Fruit fly (Drosophila melanogaster) whole organism, embryonic: ENCODE measurements around the gene CG8765.

Experiments
- Blimp-1 ChIP-seq: fragments of 200-800 bp; sonication (Bioruptor generic); optimal IDR thresholded peaks from 3 replicates; lab custom pipeline; 2018; ENCODE audit warnings: missing biosample characterization, missing genetic modification characterization, mild to moderate bottlenecking, moderate library complexity, missing genetic modification reagents
- CG10267 ChIP-seq: fragments of 200-800 bp; sonication (Bioruptor generic); optimal IDR thresholded peaks from 2 replicates; lab custom pipeline; 2018; ENCODE audit warnings: missing biosample characterization, mild to moderate bottlenecking, missing genetic modification characterization, moderate library complexity
- CG10543 ChIP-seq: fragments of 200-800 bp; sonication (Bioruptor generic); optimal IDR thresholded peaks from 3 replicates; lab custom pipeline; 2017; ENCODE audit warnings: missing biosample characterization, mild to moderate bottlenecking, missing genetic modification characterization, moderate library complexity
- CG11560 ChIP-seq: fragments of 200-800 bp; sonication (Bioruptor generic); IDR thresholded peaks from 3 replicates; pipeline ENCODE4 v1.3.6; 2022; ENCODE audit warnings: missing biosample characterization, missing genetic modification characterization
- CG12659 ChIP-seq: fragments of 200-800 bp; sonication (Bioruptor generic); optimal IDR thresholded peaks from 3 replicates; lab custom pipeline; 2017; ENCODE audit warnings: mild to moderate bottlenecking, missing biosample characterization, missing genetic modification reagents, missing genetic modification characterization
- CG13775 ChIP-seq: fragments of 200-800 bp; sonication (Bioruptor generic); optimal IDR thresholded peaks from 3 replicates; lab custom pipeline; 2017; ENCODE audit warnings: missing biosample characterization, mild to moderate bottlenecking, missing genetic modification characterization
- CG15011 ChIP-seq: fragments of 200-800 bp; sonication (Bioruptor generic); optimal IDR thresholded peaks from 3 replicates; lab custom pipeline; 2018; ENCODE audit warnings: missing biosample characterization, mild to moderate bottlenecking, missing genetic modification characterization
- CG15073 ChIP-seq: fragments of 200-800 bp; sonication (Bioruptor generic); optimal IDR thresholded peaks from 2 replicates; lab custom pipeline; 2016; ENCODE audit warnings: missing biosample characterization, missing genetic modification characterization
- CG15479 ChIP-seq: fragments of 200-800 bp; sonication (Bioruptor generic); optimal IDR thresholded peaks from 3 replicates; lab custom pipeline; 2019; ENCODE audit warnings: missing biosample characterization, mild to moderate bottlenecking, missing genetic modification characterization, moderate library complexity
- CG17829 ChIP-seq: fragments of 200-800 bp; optimal IDR thresholded peaks from 2 replicates; lab custom pipeline; 2019; ENCODE audit warnings: missing biosample characterization, mild to moderate bottlenecking, missing genetic modification characterization, moderate library complexity
- CG18476 ChIP-seq: fragments of 200-800 bp; sonication (Bioruptor generic); optimal IDR thresholded peaks from 2 replicates; lab custom pipeline; 2016; ENCODE audit warnings: missing biosample characterization, mild to moderate bottlenecking, missing genetic modification characterization
- CG30403 ChIP-seq: fragments of 200-800 bp; sonication (Bioruptor generic); optimal IDR thresholded peaks from 3 replicates; lab custom pipeline; 2016; ENCODE audit warnings: missing biosample characterization, missing genetic modification characterization
- CG31441 ChIP-seq: fragments of 200-800 bp; sonication (Bioruptor generic); IDR thresholded peaks from 2 replicates; pipeline ENCODE4 v1.3.6; 2022; ENCODE audit warnings: missing biosample characterization, missing genetic modification characterization
- CG32532 ChIP-seq: fragments of 200-800 bp; sonication (Bioruptor generic); IDR thresholded peaks from 2 replicates; pipeline ENCODE4 v1.3.6; 2022; ENCODE audit warnings: missing biosample characterization, missing genetic modification characterization
- CG4707 ChIP-seq: fragments of 200-800 bp; sonication (Bioruptor generic); optimal IDR thresholded peaks from 2 replicates; lab custom pipeline; 2018; ENCODE audit warnings: missing biosample characterization, mild to moderate bottlenecking, missing genetic modification characterization, moderate library complexity
- CG7357 ChIP-seq: fragments of 200-800 bp; sonication (Bioruptor generic); IDR thresholded peaks from 3 replicates; pipeline ENCODE4 v1.3.6; 2022; ENCODE audit warnings: missing biosample characterization, missing genetic modification characterization
- CG8765 ChIP-seq: fragments of 200-800 bp; sonication (Bioruptor generic); IDR thresholded peaks from 2 replicates; pipeline ENCODE4 v1.3.6; 2022; ENCODE audit warnings: missing biosample characterization, missing genetic modification characterization
- CG9609 ChIP-seq: fragments of 200-800 bp; sonication (Bioruptor generic); optimal IDR thresholded peaks from 3 replicates; lab custom pipeline; 2016; ENCODE audit warnings: missing biosample characterization, missing genetic modification characterization
- CG9727 ChIP-seq: fragments of 200-800 bp; sonication (Bioruptor generic); optimal IDR thresholded peaks from 3 replicates; lab custom pipeline; 2017; ENCODE audit warnings: missing biosample characterization, mild to moderate bottlenecking, missing genetic modification characterization
- Dp ChIP-seq: fragments of 200-800 bp; sonication (Bioruptor generic); optimal IDR thresholded peaks from 2 replicates; lab custom pipeline; 2018; ENCODE audit warnings: missing biosample characterization, mild to moderate bottlenecking, missing genetic modification characterization, moderate library complexity
- Drgx ChIP-seq: fragments of 200-800 bp; sonication (Bioruptor generic); IDR thresholded peaks from 2 replicates; pipeline ENCODE4 v1.3.6; 2022; ENCODE audit warnings: missing biosample characterization, missing genetic modification characterization
- Eip74EF ChIP-seq, 2 experiments: fragments of 200-800 bp in 1 of 2; fragments of >200 bp in 1 of 2; sonication (Bioruptor generic) in 1 of 2; optimal IDR thresholded peaks; 2 replicates each; lab custom pipeline; 2017 to 2019; ENCODE audit warnings: missing biosample characterization in 2 of 2, missing genetic modification characterization in 2 of 2, mild to moderate bottlenecking in 1 of 2, moderate library complexity in 1 of 2
- Elba2 ChIP-seq: fragments of 200-800 bp; sonication (Bioruptor generic); optimal IDR thresholded peaks from 3 replicates; lab custom pipeline; 2016; ENCODE audit warnings: missing biosample characterization, missing genetic modification characterization
- Fer1 ChIP-seq: fragments of 200-800 bp; sonication (Bioruptor generic); optimal IDR thresholded peaks from 2 replicates; lab custom pipeline; 2017; ENCODE audit warnings: missing biosample characterization, mild to moderate bottlenecking, missing genetic modification characterization
- GATAe ChIP-seq: fragments of 200-800 bp; sonication (Bioruptor generic); conservative IDR thresholded peaks from 2 replicates; pipeline ENCODE4 v1.3.6; 2022; ENCODE audit warnings: missing biosample characterization, missing genetic modification characterization
- Hr51 ChIP-seq, 2 experiments: fragments of 200-800 bp; sonication (Bioruptor generic); optimal IDR thresholded peaks; 2 replicates in 1 of 2; 3 replicates in 1 of 2; lab custom pipeline; 2016 to 2018; ENCODE audit warnings: missing biosample characterization in 2 of 2, missing genetic modification characterization in 2 of 2, mild to moderate bottlenecking in 1 of 2, moderate library complexity in 1 of 2
- Meics ChIP-seq: fragments of 200-800 bp; sonication (Bioruptor generic); optimal IDR thresholded peaks from 2 replicates; lab custom pipeline; 2017; ENCODE audit warnings: missing biosample characterization, mild to moderate bottlenecking, missing genetic modification characterization
- Xbp1 ChIP-seq: fragments of 200-800 bp; sonication (Bioruptor generic); optimal IDR thresholded peaks from 3 replicates; lab custom pipeline; 2016; ENCODE audit warnings: missing biosample characterization, mild to moderate bottlenecking, missing genetic modification characterization
- ac ChIP-seq: fragments of 200-800 bp; sonication (Bioruptor generic); optimal IDR thresholded peaks from 3 replicates; lab custom pipeline; 2017; ENCODE audit warnings: missing biosample characterization, mild to moderate bottlenecking, missing genetic modification characterization
- az2 ChIP-seq: fragments of 200-800 bp; sonication (Bioruptor generic); optimal IDR thresholded peaks from 3 replicates; lab custom pipeline; 2016; ENCODE audit warnings: missing biosample characterization, missing genetic modification characterization
- cas ChIP-seq: fragments of 200-800 bp; sonication (Bioruptor generic); IDR thresholded peaks from 2 replicates; pipeline ENCODE4 v1.3.6; 2022; ENCODE audit warnings: missing biosample characterization, missing genetic modification characterization
- chm ChIP-seq: fragments of 200-800 bp; sonication (Bioruptor generic); IDR thresholded peaks from 2 replicates; pipeline ENCODE4 v1.3.6; 2022; ENCODE audit warnings: missing biosample characterization, missing genetic modification characterization
- dati ChIP-seq: fragments of 200-800 bp; sonication (Bioruptor generic); IDR thresholded peaks from 2 replicates; pipeline ENCODE4 v1.3.6; 2022; ENCODE audit warnings: missing biosample characterization, missing genetic modification characterization
- disco-r ChIP-seq: fragments of 200-800 bp; sonication (Bioruptor generic); optimal IDR thresholded peaks from 2 replicates; lab custom pipeline; 2016; ENCODE audit warnings: missing biosample characterization, missing genetic modification characterization
- dmrt11E ChIP-seq: fragments of 200-800 bp; sonication (Bioruptor generic); optimal IDR thresholded peaks from 3 replicates; lab custom pipeline; 2018; ENCODE audit warnings: missing biosample characterization, mild to moderate bottlenecking, missing genetic modification characterization, moderate library complexity
- ewg ChIP-seq: fragments of 200-800 bp; sonication (Bioruptor generic); optimal IDR thresholded peaks from 3 replicates; lab custom pipeline; 2017; ENCODE audit warnings: mild to moderate bottlenecking, missing biosample characterization, missing genetic modification reagents, missing genetic modification characterization
- fd96Cb ChIP-seq: fragments of 200-800 bp; sonication (Bioruptor generic); optimal IDR thresholded peaks from 2 replicates; lab custom pipeline; 2018; ENCODE audit warnings: missing biosample characterization, mild to moderate bottlenecking, missing genetic modification characterization, moderate library complexity
- gem ChIP-seq: fragments of 200-800 bp; sonication (Bioruptor generic); optimal IDR thresholded peaks from 2 replicates; lab custom pipeline; 2019; ENCODE audit warnings: missing biosample characterization, mild to moderate bottlenecking, missing genetic modification characterization, moderate library complexity
- gsb-n ChIP-seq: fragments of 200-800 bp; sonication (Bioruptor generic); optimal IDR thresholded peaks from 3 replicates; lab custom pipeline; 2018; ENCODE audit warnings: missing biosample characterization, mild to moderate bottlenecking, missing genetic modification characterization
- jing ChIP-seq: fragments of 200-800 bp; sonication (Bioruptor generic); optimal IDR thresholded peaks from 2 replicates; lab custom pipeline; 2018; ENCODE audit warnings: missing biosample characterization, mild to moderate bottlenecking, missing genetic modification characterization
- klu ChIP-seq: fragments of 200-800 bp; sonication (Bioruptor generic); IDR thresholded peaks from 2 replicates; pipeline ENCODE4 v1.3.6; 2022; ENCODE audit warnings: missing biosample characterization, missing genetic modification characterization
- lola ChIP-seq, 3 experiments: fragments of >200 bp in 2 of 3; fragments of 200-800 bp in 1 of 3; sonication (Bioruptor generic) in 1 of 3; optimal IDR thresholded peaks; 2 replicates each; lab custom pipeline; 2017 to 2019; ENCODE audit warnings: missing biosample characterization in 3 of 3, missing genetic modification characterization in 3 of 3, mild to moderate bottlenecking in 1 of 3, moderate library complexity in 1 of 3
- odd ChIP-seq: fragments of 200-800 bp; sonication (Bioruptor generic); optimal IDR thresholded peaks from 2 replicates; lab custom pipeline; 2017; ENCODE audit warnings: missing biosample characterization, mild to moderate bottlenecking, missing genetic modification characterization
- stwl ChIP-seq: fragments of 200-800 bp; sonication (Bioruptor generic); optimal IDR thresholded peaks from 3 replicates; lab custom pipeline; 2018; ENCODE audit warnings: missing biosample characterization, mild to moderate bottlenecking, missing genetic modification characterization, moderate library complexity
- tll ChIP-seq, 2 experiments: fragments of 200-800 bp in 1 of 2; fragments of >200 bp in 1 of 2; sonication (Bioruptor generic) in 1 of 2; optimal IDR thresholded peaks; 2 replicates each; lab custom pipeline; 2017 to 2019; ENCODE audit warnings: missing biosample characterization in 2 of 2, missing genetic modification characterization in 2 of 2, mild to moderate bottlenecking in 1 of 2, moderate library complexity in 1 of 2
- twi ChIP-seq: fragments of 200-800 bp; optimal IDR thresholded peaks from 2 replicates; lab custom pipeline; 2019; ENCODE audit warnings: missing biosample characterization, mild to moderate bottlenecking, missing genetic modification characterization, moderate library complexity
- usp ChIP-seq: fragments of >200 bp; optimal IDR thresholded peaks from 2 replicates; lab custom pipeline; 2017; ENCODE audit warnings: missing biosample characterization, missing genetic modification characterization
- zen ChIP-seq: fragments of 200-800 bp; sonication (Bioruptor generic); optimal IDR thresholded peaks from 3 replicates; lab custom pipeline; 2018; ENCODE audit warnings: missing biosample characterization, mild to moderate bottlenecking, missing genetic modification characterization, moderate library complexity

CG8765 gene

dm6 chr3L:19636821-19637460 is 50.2 kb downstream of the CG8765 start (continued):
- no peak for TF ChIP-seq CG15011
- TF ChIP-seq CG15479: peak; percentile 95
- peak; percentile 79 for TF ChIP-seq CG13775 (GFP tag; lab: Kevin White, UChicago)
- TF ChIP-seq CG31441 (GFP tag; lab: Robert Waterston, UW): peak; percentile 69
- TF ChIP-seq ewg (GFP tag; lab: Kevin White, UChicago): peak; percentile 9
- TF ChIP-seq GATAe (GFP tag; lab: Robert Waterston, UW): no peak
- peak; percentile 85 for TF ChIP-seq gem (tag; lab: Kevin White, UChicago)
- peak; percentile 64 for TF ChIP-seq fd96Cb
- peak; percentile 9 for TF ChIP-seq Xbp1 (GFP tag; lab: Kevin White, UChicago)
- TF ChIP-seq tll (GFP tag; optimal IDR thresholded peaks at IDR 0.05; lab: Kevin White, UChicago): peak in 1 of 2 experiments; percentile 64
- peak in 1 of 2 experiments; percentile 30 for TF ChIP-seq Eip74EF (GFP tag; optimal IDR thresholded peaks at IDR 0.05; lab: Kevin White, UChicago)
- no peak for TF ChIP-seq Drgx (GFP tag; lab: Robert Waterston, UW)
- TF ChIP-seq CG9609: no peak
- TF ChIP-seq chm (GFP tag; lab: Robert Waterston, UW): no peak
- no peak for TF ChIP-seq CG4707 (GFP tag; lab: Kevin White, UChicago)
- TF ChIP-seq CG32532 (GFP tag; lab: Robert Waterston, UW): no peak
- no peak for TF ChIP-seq klu
- peak; percentile 54 for TF ChIP-seq CG30403
- TF ChIP-seq usp (GFP tag; lab: Kevin White, UChicago): no peak
- peak; percentile 43; the same call in 1 of the 2 replicates for TF ChIP-seq CG8765 (GFP tag; lab: Robert Waterston, UW)
- peak; percentile 42 for TF ChIP-seq az2 (GFP tag; lab: Kevin White, UChicago)
- peak; percentile 0 for TF ChIP-seq CG15073 (GFP tag; lab: Kevin White, UChicago)
- no peak for TF ChIP-seq Meics
- peak; percentile 19 for TF ChIP-seq CG12659 (GFP tag; lab: Kevin White, UChicago)
- no peak for TF ChIP-seq Hr51 (GFP tag; optimal IDR thresholded peaks at IDR 0.05; lab: Kevin White, UChicago)
- TF ChIP-seq zen: peak; percentile 89
- peak; percentile 83 for TF ChIP-seq CG10267 (tag; lab: Kevin White, UChicago)
- TF ChIP-seq stwl (tag; lab: Kevin White, UChicago): peak; percentile 35
- no peak for TF ChIP-seq Dp
- peak; percentile 61 for TF ChIP-seq Blimp-1
- no peak for TF ChIP-seq odd (GFP tag; lab: Kevin White, UChicago)
- peak; percentile 27 for TF ChIP-seq Elba2 (GFP tag; lab: Kevin White, UChicago)
- peak; percentile 69 for TF ChIP-seq twi (tag; lab: Kevin White, UChicago)
- TF ChIP-seq CG18476: peak; percentile 7
- peak; percentile 68 for TF ChIP-seq gsb-n (tag; lab: Kevin White, UChicago)
- no peak for TF ChIP-seq dati (GFP tag; lab: Robert Waterston, UW)
- peak in 1 of 3 experiments; percentile 96 for TF ChIP-seq lola (GFP tag; optimal IDR thresholded peaks at IDR 0.05; lab: Kevin White, UChicago)
- TF ChIP-seq jing (GFP tag; lab: Kevin White, UChicago): peak; percentile 10
- peak; percentile 85 for TF ChIP-seq CG17829 (tag; lab: Kevin White, UChicago)
- peak; percentile 56 for TF ChIP-seq ac (GFP tag; lab: Kevin White, UChicago)
- no peak for TF ChIP-seq CG11560 (tag; lab: Robert Waterston, UW)
- TF ChIP-seq CG10543: peak; percentile 1
- no peak for TF ChIP-seq disco-r (GFP tag; lab: Kevin White, UChicago)
- TF ChIP-seq dmrt11E: peak; percentile 96
- no peak for TF ChIP-seq cas (GFP tag; lab: Robert Waterston, UW)
- TF ChIP-seq CG9727 (GFP tag; lab: Kevin White, UChicago): peak; percentile 91
- no peak for TF ChIP-seq Fer1 (GFP tag; lab: Kevin White, UChicago)
- no peak for TF ChIP-seq CG7357 (GFP tag; lab: Robert Waterston, UW)
